Worm (Caenorhabditis elegans) whole organism, late embryonic: ENCODE measurements around the gene C28C12.11.

Experiments used
- K02D7.2 ChIP-seq: sonication (generic microtip); optimal IDR thresholded peaks from 2 replicates; lab custom pipeline; 2017; ENCODE audit warnings: mild to moderate bottlenecking, missing genetic modification characterization, missing compliant biosample characterization
- ahr-1 ChIP-seq: sonication (generic microtip); optimal IDR thresholded peaks from 2 replicates; lab custom pipeline; 2016; ENCODE audit warnings: missing genetic modification characterization, missing compliant biosample characterization
- ceh-14 ChIP-seq: sonication (generic microtip); optimal IDR thresholded peaks from 2 replicates; lab custom pipeline; 2016; ENCODE audit warnings: missing genotype, missing genetic modification characterization, missing compliant biosample characterization
- ceh-19 ChIP-seq: fragments of 200-800 bp; sonication (Bioruptor generic); optimal IDR thresholded peaks from 2 replicates; lab custom pipeline; 2018; ENCODE audit warnings: mild to moderate bottlenecking, missing genetic modification characterization, missing compliant biosample characterization
- ceh-22 ChIP-seq: sonication (generic microtip); optimal IDR thresholded peaks from 2 replicates; lab custom pipeline; 2017; ENCODE audit warnings: missing biosample characterization, missing genetic modification characterization
- ceh-6 ChIP-seq: fragments of 200-800 bp; sonication (Bioruptor generic); optimal IDR thresholded peaks from 2 replicates; lab custom pipeline; 2018; ENCODE audit warnings: mild to moderate bottlenecking, missing genetic modification characterization, missing compliant biosample characterization
- dve-1 ChIP-seq: sonication (generic microtip); optimal IDR thresholded peaks from 2 replicates; lab custom pipeline; 2017; ENCODE audit warnings: antibody characterized with exemption, mild to moderate bottlenecking, missing genetic modification characterization, missing compliant biosample characterization
- elt-2 ChIP-seq: sonication (generic microtip); optimal IDR thresholded peaks from 2 replicates; lab custom pipeline; 2016; ENCODE audit warnings: missing genetic modification reagents, missing genetic modification characterization, missing compliant biosample characterization
- elt-4 ChIP-seq: sonication (generic microtip); optimal IDR thresholded peaks from 2 replicates; lab custom pipeline; 2016; ENCODE audit warnings: missing genetic modification characterization, missing compliant biosample characterization
- fax-1 ChIP-seq: sonication (generic microtip); optimal IDR thresholded peaks from 2 replicates; lab custom pipeline; 2016; ENCODE audit warnings: missing genotype, missing genetic modification characterization, missing compliant biosample characterization
- fkh-6 ChIP-seq: sonication (generic microtip); optimal IDR thresholded peaks from 2 replicates; lab custom pipeline; 2016; ENCODE audit warnings: missing genetic modification characterization, missing compliant biosample characterization
- hlh-15 ChIP-seq: sonication (generic microtip); optimal IDR thresholded peaks from 2 replicates; lab custom pipeline; 2016; ENCODE audit warnings: missing genetic modification characterization, missing compliant biosample characterization
- lim-6 ChIP-seq: sonication (generic microtip); optimal IDR thresholded peaks from 2 replicates; lab custom pipeline; 2016; ENCODE audit warnings: missing genetic modification characterization, missing compliant biosample characterization
- madf-2 ChIP-seq: sonication (generic microtip); optimal IDR thresholded peaks from 2 replicates; lab custom pipeline; 2017; ENCODE audit warnings: missing genetic modification characterization, missing compliant biosample characterization
- nfya-1 ChIP-seq: sonication (generic microtip); optimal IDR thresholded peaks from 2 replicates; lab custom pipeline; 2017; ENCODE audit warnings: missing genetic modification characterization, mild to moderate bottlenecking, missing compliant biosample characterization, antibody characterized with exemption, moderate library complexity
- npax-4 ChIP-seq: sonication (generic microtip); optimal IDR thresholded peaks from 2 replicates; lab custom pipeline; 2016; ENCODE audit warnings: missing genetic modification characterization, missing compliant biosample characterization
- odd-2 ChIP-seq: sonication (generic microtip); optimal IDR thresholded peaks from 2 replicates; lab custom pipeline; 2017; ENCODE audit warnings: antibody characterized with exemption, mild to moderate bottlenecking, missing genetic modification characterization, missing compliant biosample characterization
- pag-3 ChIP-seq: sonication (generic microtip); optimal IDR thresholded peaks from 2 replicates; lab custom pipeline; 2016; ENCODE audit warnings: missing compliant biosample characterization, missing genetic modification characterization, borderline replicate concordance
- pat-9 ChIP-seq: fragments of 200-800 bp; sonication (Bioruptor generic); optimal IDR thresholded peaks from 2 replicates; lab custom pipeline; 2018; ENCODE audit warnings: mild to moderate bottlenecking, missing genetic modification characterization, moderate library complexity, missing compliant biosample characterization
- pqm-1 ChIP-seq: sonication (generic microtip); optimal IDR thresholded peaks from 2 replicates; lab custom pipeline; 2016; ENCODE audit warnings: missing genetic modification characterization, missing compliant biosample characterization
- pros-1 ChIP-seq: fragments of 150-350 bp; optimal IDR thresholded peaks from 2 replicates; lab custom pipeline; 2014; ENCODE audit warnings: missing biosample characterization, missing genetic modification reagents, missing genetic modification characterization
- ref-2 ChIP-seq: sonication (generic microtip); optimal IDR thresholded peaks from 2 replicates; lab custom pipeline; 2016; ENCODE audit warnings: missing genetic modification characterization, missing compliant biosample characterization
- sdc-2 ChIP-seq: sonication (generic microtip); optimal IDR thresholded peaks from 2 replicates; lab custom pipeline; 2016; ENCODE audit warnings: missing genotype, missing genetic modification characterization, missing compliant biosample characterization
- sox-2 ChIP-seq: fragments of 200-800 bp; sonication (Bioruptor generic); IDR thresholded peaks from 2 replicates; pipeline ENCODE4 v1.3.6; 2022; ENCODE audit warnings: missing genetic modification reagents, missing genetic modification characterization, missing compliant biosample characterization
- sox-4 ChIP-seq: sonication (generic microtip); optimal IDR thresholded peaks from 2 replicates; lab custom pipeline; 2017; ENCODE audit warnings: mild to moderate bottlenecking, missing genetic modification characterization, inconsistent platforms, missing compliant biosample characterization
- tbx-7 ChIP-seq: sonication (generic microtip); optimal IDR thresholded peaks from 2 replicates; lab custom pipeline; 2016; ENCODE audit warnings: missing genotype, missing genetic modification characterization, missing compliant biosample characterization
- unc-3 ChIP-seq, 2 experiments: fragments of 200-800 bp in 1 of 2; sonication (Bioruptor generic) in 1 of 2; sonication (generic microtip) in 1 of 2; conservative IDR thresholded peaks in 1 of 2; optimal IDR thresholded peaks in 1 of 2; 2 replicates each; pipeline versions ENCODE4 v1.3.6 to Lab custom; 2016 to 2022; ENCODE audit warnings: missing compliant biosample characterization in 2 of 2, missing genetic modification characterization in 2 of 2, missing genetic modification reagents in 1 of 2
- unc-55 ChIP-seq: sonication (generic microtip); optimal IDR thresholded peaks from 2 replicates; lab custom pipeline; 2017; ENCODE audit warnings: missing biosample characterization, missing genetic modification reagents, missing genetic modification characterization

The C28C12.11 gene

DNA sequence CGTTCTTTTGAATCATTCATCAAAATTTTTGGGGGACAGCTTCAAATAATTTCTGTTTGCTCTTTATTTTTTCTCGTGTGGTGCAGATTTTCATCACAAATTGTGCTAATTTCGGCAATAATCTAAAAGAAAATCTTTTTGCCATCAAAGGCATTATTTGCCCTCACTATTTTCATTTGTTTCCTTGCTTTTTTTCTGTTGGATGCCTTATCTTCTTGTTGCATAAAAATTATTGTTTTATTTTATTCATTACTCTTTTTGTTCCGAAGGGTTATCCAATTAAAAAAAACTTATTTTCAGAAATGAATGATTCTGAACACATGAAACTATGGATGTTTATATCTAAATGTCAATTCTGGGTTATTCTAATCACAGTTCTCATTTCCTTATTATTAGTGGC is 27.0 kb upstream of the C28C12.11 start, which contains the start of gene T01B11.1:
Gene T01B11.1, plus strand, starts transcription at position 301 of the 400 bp plus-strand sequence.
- TF ChIP-seq ref-2 (no peak), sox-4 (no peak), unc-3 (GFP tag; conservative IDR thresholded peaks at IDR 0.05; lab: Robert Waterston, UW) (no peak), unc-3 (tag; optimal IDR thresholded peaks at IDR 0.05; lab: Kevin White, UChicago) (no peak), ceh-6 (no peak)

DNA sequence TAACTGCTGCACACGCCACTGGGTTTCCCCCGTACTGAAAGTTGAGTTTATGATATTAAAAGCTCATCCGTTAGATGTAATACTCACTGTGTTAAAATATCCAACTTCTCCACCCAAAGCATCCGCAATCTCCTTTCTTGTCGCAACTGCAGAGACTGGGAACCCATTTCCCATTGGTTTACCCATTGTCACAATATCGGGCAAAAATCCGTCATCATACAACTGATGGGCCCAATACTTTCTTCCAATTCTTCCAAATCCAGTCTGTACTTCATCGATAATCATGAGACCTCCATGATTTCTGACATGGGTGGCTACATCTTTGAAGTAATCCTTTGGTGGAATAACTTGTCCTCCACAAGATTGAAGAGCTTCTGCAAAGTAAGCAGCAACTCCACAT is 24.0 kb upstream of the C28C12.11 start:
- TF ChIP-seq sox-2 (GFP tag; lab: Robert Waterston, UW) (no peak), ceh-6 (no peak), unc-55 (GFP tag; lab: Kevin White, UChicago) (no peak), fkh-6 (no peak), pat-9 (no peak), elt-4 (tag; lab: Kevin White, UChicago) (no peak), ceh-22 (tag; lab: Kevin White, UChicago) (no peak), tbx-7 (tag; lab: Kevin White, UChicago) (no peak), pqm-1 (tag; lab: Kevin White, UChicago) (no peak), odd-2 (tag; lab: Kevin White, UChicago) (no peak), ahr-1 (tag; lab: Kevin White, UChicago) (no peak), pag-3 (tag; lab: Kevin White, UChicago) (no peak)

DNA sequence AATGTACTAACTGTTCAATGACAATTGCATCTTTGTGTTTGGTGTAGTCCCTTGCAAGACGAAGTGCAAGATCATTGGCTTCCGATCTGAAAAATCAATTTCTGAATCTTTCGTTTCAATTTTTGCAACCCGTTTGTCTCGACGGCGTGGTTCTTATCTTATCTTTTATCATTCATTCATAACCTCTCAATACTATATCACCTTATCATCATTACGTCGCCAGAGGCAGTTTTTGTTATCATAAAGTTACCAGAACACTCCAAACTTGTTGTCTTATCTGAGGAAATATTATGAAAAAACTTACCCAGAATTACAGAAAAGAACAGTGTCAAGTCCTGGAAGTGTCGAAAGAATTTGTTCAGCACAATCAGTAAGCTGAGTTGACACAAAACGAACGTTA is 23.3 kb upstream of the C28C12.11 start:
- no peak for TF ChIP-seq madf-2
- no peak for TF ChIP-seq lim-6 (tag; lab: Kevin White, UChicago)
- no peak for TF ChIP-seq K02D7.2 (tag; lab: Kevin White, UChicago)
- peak; percentile 99 for TF ChIP-seq elt-2 (tag; lab: Kevin White, UChicago)
- TF ChIP-seq odd-2 (tag; lab: Kevin White, UChicago), result no peak

DNA sequence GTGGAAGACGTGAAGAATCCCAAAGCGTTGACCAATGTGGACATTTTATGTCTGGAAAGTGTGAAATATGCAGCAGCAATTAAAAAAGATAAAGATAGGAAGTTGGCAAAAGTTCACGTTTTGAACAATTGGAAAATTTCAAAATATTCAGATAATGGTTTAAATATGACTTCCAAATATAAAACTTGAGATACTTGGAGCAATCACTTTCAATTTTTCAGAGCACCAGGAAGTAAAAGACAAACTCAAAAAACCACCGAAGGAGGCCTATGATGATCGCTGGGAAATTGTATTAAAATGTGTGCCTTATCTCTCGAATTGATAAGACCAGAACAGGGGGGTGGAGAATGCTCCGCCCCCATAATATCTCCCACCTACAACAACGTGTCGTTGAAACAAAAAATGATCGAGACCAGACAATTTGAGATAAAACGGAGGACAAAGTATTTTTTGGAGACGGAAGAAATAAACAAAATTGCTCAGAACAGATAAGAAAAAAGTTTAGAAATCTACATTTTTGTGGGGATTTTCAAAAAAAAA is 22.1 kb upstream of the C28C12.11 start, which contains the start of gene eppl-1:
Gene eppl-1, minus strand, starts transcription at position 51 of the 540 bp plus-strand sequence.
- no peak for TF ChIP-seq hlh-15 (tag; lab: Kevin White, UChicago)
- TF ChIP-seq elt-2 (tag; lab: Kevin White, UChicago), result peak; percentile 37

DNA sequence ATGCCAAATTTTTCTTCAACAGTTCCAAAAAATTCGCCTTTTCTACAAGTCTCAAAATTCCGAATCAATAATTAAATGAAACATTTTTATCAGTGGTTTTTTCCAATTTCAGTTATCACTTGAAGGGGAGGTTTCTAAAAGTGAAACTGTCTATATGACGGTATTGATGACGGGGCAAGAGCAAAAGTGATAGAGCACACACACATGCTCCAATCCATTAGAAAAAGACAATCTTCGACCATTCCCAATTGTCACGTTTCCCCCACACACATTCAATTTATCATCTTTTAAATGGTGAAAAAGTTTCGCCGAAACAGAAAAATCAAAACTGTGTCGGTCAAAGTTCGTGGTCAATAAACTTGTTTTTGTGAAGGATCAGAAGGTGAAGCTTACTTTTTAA is 20.7 kb upstream of the C28C12.11 start:
- TF ChIP-seq npax-4 (no peak), tbx-7 (tag; lab: Kevin White, UChicago) (no peak), nfya-1 (tag; lab: Kevin White, UChicago) (no peak), sdc-2 (no peak), ceh-6 (no peak), unc-3 (GFP tag; conservative IDR thresholded peaks at IDR 0.05; lab: Robert Waterston, UW) (no peak), unc-3 (tag; optimal IDR thresholded peaks at IDR 0.05; lab: Kevin White, UChicago) (no peak), sox-4 (no peak), fax-1 (no peak)

DNA sequence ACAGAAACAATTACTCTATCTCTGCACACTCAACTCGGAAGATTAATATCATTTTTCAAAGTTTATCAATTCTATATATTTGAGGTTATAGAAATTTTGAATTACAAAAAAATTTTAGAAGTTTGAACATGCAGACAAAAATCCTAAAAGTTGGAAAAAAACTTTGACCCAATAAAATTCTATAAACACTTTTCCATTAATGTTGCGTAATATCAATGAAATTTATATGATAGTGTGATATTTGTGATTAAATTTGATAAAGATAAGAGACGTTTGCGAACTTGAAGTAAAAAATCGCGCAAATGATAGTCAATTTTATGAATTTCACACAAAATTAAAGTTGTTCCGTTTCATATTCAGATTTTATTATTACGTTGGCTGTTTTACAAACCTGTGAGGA is 19.8 kb upstream of the C28C12.11 start:
- TF ChIP-seq ceh-19 (GFP tag; lab: Kevin White, UChicago) (no peak), elt-2 (tag; lab: Kevin White, UChicago) (peak; percentile 68)

DNA sequence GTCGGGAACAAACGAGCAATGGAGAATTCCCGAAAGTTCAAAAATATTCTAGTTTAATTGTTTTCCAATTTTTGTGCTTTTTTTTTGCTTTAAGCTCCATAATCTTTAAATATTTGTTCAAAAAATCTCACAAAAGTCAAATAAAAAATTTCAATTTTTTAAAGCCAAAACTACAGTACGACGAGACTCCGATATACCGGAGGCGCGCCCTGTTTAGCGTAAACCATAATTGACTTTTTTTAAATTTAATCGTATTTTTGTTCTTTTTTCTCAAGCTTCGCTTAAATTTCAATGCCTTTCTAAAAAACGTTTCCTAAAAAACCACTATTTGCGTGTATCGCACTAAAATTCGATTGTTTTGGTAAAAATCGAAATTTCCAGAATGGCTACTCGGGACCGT is 17.0 kb upstream of the C28C12.11 start, which contains the start of gene syx-4:
Gene syx-4, plus strand, starts transcription at position 382 of the 400 bp plus-strand sequence.
- TF ChIP-seq elt-2 (tag; lab: Kevin White, UChicago) (no peak), ceh-14 (tag; lab: Kevin White, UChicago) (no peak), K02D7.2 (tag; lab: Kevin White, UChicago) (no peak), dve-1 (no peak), pros-1 (no peak)
- TF ChIP-seq, all 69 proteins: peak for 0
